Worm (Caenorhabditis elegans) whole organism, L3 larva: ENCODE data around the gene Y39B6A.25.
A peak's percentile ranks its signal among the peaks of the same experiment; 100 is the strongest.

Experiments used
- R02D3.7 ChIP-seq: fragments of 150-350 bp; optimal IDR thresholded peaks from 2 replicates; lab custom pipeline; 2014; ENCODE audit warnings: missing biosample characterization, missing genetic modification characterization
- ZK546.5 ChIP-seq: sonication (generic microtip); optimal IDR thresholded peaks from 2 replicates; lab custom pipeline; 2017; ENCODE audit warnings: missing biosample characterization, missing genetic modification characterization
- aly-2 ChIP-seq: fragments of 150-350 bp; optimal IDR thresholded peaks from 2 replicates; lab custom pipeline; 2014; ENCODE audit warnings: missing biosample characterization, missing genetic modification characterization
- ama-1 ChIP-seq: fragments of 150-350 bp; optimal IDR thresholded peaks from 2 replicates; lab custom pipeline; 2018
- ceh-16 ChIP-seq: sonication (generic microtip); optimal IDR thresholded peaks from 2 replicates; lab custom pipeline; 2017; ENCODE audit warnings: missing biosample characterization, missing genetic modification characterization
- ceh-28 ChIP-seq: fragments of 150-350 bp; optimal IDR thresholded peaks from 2 replicates; lab custom pipeline; 2014; ENCODE audit warnings: missing biosample characterization, missing genetic modification reagents, missing genetic modification characterization
- ceh-82 ChIP-seq: fragments of 150-350 bp; optimal IDR thresholded peaks from 2 replicates; lab custom pipeline; 2014; ENCODE audit warnings: missing biosample characterization, missing genetic modification characterization
- ceh-9 ChIP-seq: sonication (generic microtip); optimal IDR thresholded peaks from 2 replicates; lab custom pipeline; 2018; ENCODE audit warnings: missing biosample characterization, missing genetic modification characterization
- daf-12 ChIP-seq: fragments of 150-350 bp; optimal IDR thresholded peaks from 2 replicates; lab custom pipeline; 2014; ENCODE audit warnings: missing biosample characterization, missing genetic modification reagents, missing genetic modification characterization
- egl-27 ChIP-seq: sonication (generic microtip); optimal IDR thresholded peaks from 4 replicates; lab custom pipeline; 2017; ENCODE audit warnings: missing biosample characterization, missing genetic modification reagents, missing genetic modification characterization
- egl-5 ChIP-seq: fragments of 150-350 bp; optimal IDR thresholded peaks from 2 replicates; lab custom pipeline; 2017; ENCODE audit warnings: missing biosample characterization, missing genetic modification reagents, missing genetic modification characterization, inconsistent platforms
- elt-1 ChIP-seq: fragments of 150-350 bp; optimal IDR thresholded peaks from 2 replicates; lab custom pipeline; 2014; ENCODE audit warnings: missing biosample characterization, missing genetic modification characterization
- elt-2 ChIP-seq: sonication (generic microtip); optimal IDR thresholded peaks from 2 replicates; lab custom pipeline; 2016; ENCODE audit warnings: missing genetic modification reagents, mild to moderate bottlenecking, missing genetic modification characterization, missing compliant biosample characterization
- eor-1 ChIP-seq, 2 experiments: fragments of 150-350 bp; optimal IDR thresholded peaks; 2 replicates each; lab custom pipeline; 2014 to 2018; ENCODE audit warnings: missing biosample characterization in 2 of 2, missing genetic modification characterization in 2 of 2
- fkh-10 ChIP-seq: sonication (generic microtip); optimal IDR thresholded peaks from 2 replicates; lab custom pipeline; 2017; ENCODE audit warnings: missing biosample characterization, missing genetic modification reagents, missing genetic modification characterization
- fkh-2 ChIP-seq: fragments of 150-350 bp; optimal IDR thresholded peaks from 2 replicates; lab custom pipeline; 2014; ENCODE audit warnings: missing biosample characterization, missing genetic modification reagents, missing genetic modification characterization
- fos-1 ChIP-seq: fragments of 150-350 bp; optimal IDR thresholded peaks from 2 replicates; lab custom pipeline; 2014; ENCODE audit warnings: missing biosample characterization, missing genetic modification characterization
- hmg-11 ChIP-seq: sonication (generic microtip); optimal IDR thresholded peaks from 2 replicates; lab custom pipeline; 2016; ENCODE audit warnings: missing genetic modification characterization, missing compliant biosample characterization
- jun-1 ChIP-seq: fragments of 150-350 bp; optimal IDR thresholded peaks from 2 replicates; lab custom pipeline; 2014; ENCODE audit warnings: missing biosample characterization, missing genetic modification reagents, missing genetic modification characterization
- lin-15B ChIP-seq: fragments of 150-350 bp; optimal IDR thresholded peaks from 2 replicates; lab custom pipeline; 2014; ENCODE audit warnings: missing biosample characterization, missing genetic modification characterization
- lin-39 ChIP-seq: fragments of 150-350 bp; optimal IDR thresholded peaks from 2 replicates; lab custom pipeline; 2018; ENCODE audit warnings: missing biosample characterization, missing genetic modification reagents, missing genetic modification characterization
- lsy-12 ChIP-seq: sonication (generic microtip); optimal IDR thresholded peaks from 2 replicates; lab custom pipeline; 2016; ENCODE audit warnings: mild to moderate bottlenecking, missing genetic modification characterization, missing compliant biosample characterization
- mdl-1 ChIP-seq: fragments of 150-350 bp; optimal IDR thresholded peaks from 2 replicates; lab custom pipeline; 2014; ENCODE audit warnings: missing biosample characterization, missing genetic modification characterization
- mml-1 ChIP-seq: fragments of 150-350 bp; sonication (generic microtip); optimal IDR thresholded peaks from 3 replicates; lab custom pipeline; 2014; ENCODE audit warnings: missing biosample characterization, missing genetic modification characterization
- nfya-1 ChIP-seq: sonication (generic microtip); optimal IDR thresholded peaks from 2 replicates; lab custom pipeline; 2017; ENCODE audit warnings: missing genetic modification characterization, mild to moderate bottlenecking, missing compliant biosample characterization, antibody characterized with exemption, moderate library complexity; ENCODE audit not compliant: insufficient read depth
- nhr-11 ChIP-seq: fragments of 150-350 bp; optimal IDR thresholded peaks from 2 replicates; lab custom pipeline; 2014; ENCODE audit warnings: missing biosample characterization, missing genetic modification characterization
- nhr-12 ChIP-seq: fragments of 150-350 bp; optimal IDR thresholded peaks from 2 replicates; lab custom pipeline; 2014; ENCODE audit warnings: missing biosample characterization, missing genetic modification characterization
- nhr-25 ChIP-seq: sonication (generic microtip); optimal IDR thresholded peaks from 2 replicates; lab custom pipeline; 2017; ENCODE audit warnings: missing biosample characterization, missing genetic modification characterization
- nhr-28 ChIP-seq: fragments of 150-350 bp; optimal IDR thresholded peaks from 2 replicates; lab custom pipeline; 2014; ENCODE audit warnings: missing biosample characterization, missing genetic modification characterization
- nhr-43 ChIP-seq: sonication (generic microtip); optimal IDR thresholded peaks from 2 replicates; lab custom pipeline; 2016; ENCODE audit warnings: mild to moderate bottlenecking, missing genetic modification characterization, missing compliant biosample characterization; ENCODE audit not compliant: poor library complexity, severe bottlenecking
- nhr-67 ChIP-seq: fragments of 150-350 bp; optimal IDR thresholded peaks from 2 replicates; lab custom pipeline; 2014; ENCODE audit warnings: missing biosample characterization, missing genetic modification characterization
- nhr-76 ChIP-seq: fragments of 150-350 bp; sonication (generic microtip); optimal IDR thresholded peaks from 5 replicates; lab custom pipeline; 2014; ENCODE audit warnings: missing biosample characterization, missing genetic modification characterization
- nhr-77 ChIP-seq: fragments of 150-350 bp; optimal IDR thresholded peaks from 2 replicates; lab custom pipeline; 2014; ENCODE audit warnings: missing biosample characterization, missing genetic modification characterization
- pha-4 ChIP-seq: fragments of 150-350 bp; optimal IDR thresholded peaks from 2 replicates; lab custom pipeline; 2014; ENCODE audit warnings: missing biosample characterization, missing genetic modification reagents, missing genetic modification characterization
- pqm-1 ChIP-seq: fragments of 150-350 bp; optimal IDR thresholded peaks from 2 replicates; lab custom pipeline; 2017; ENCODE audit warnings: missing biosample characterization, missing genetic modification characterization, inconsistent platforms
- sea-2 ChIP-seq: fragments of 150-350 bp; sonication (generic microtip); optimal IDR thresholded peaks from 4 replicates; lab custom pipeline; 2014; ENCODE audit warnings: missing biosample characterization, missing genetic modification reagents, missing genetic modification characterization
- skn-1 ChIP-seq: fragments of 150-350 bp; optimal IDR thresholded peaks from 2 replicates; lab custom pipeline; 2014; ENCODE audit warnings: missing biosample characterization, missing genetic modification characterization
- snpc-4 ChIP-seq: fragments of 150-350 bp; optimal IDR thresholded peaks from 2 replicates; lab custom pipeline; 2014; ENCODE audit warnings: missing biosample characterization, missing genetic modification characterization
- unc-62 ChIP-seq: fragments of 150-350 bp; sonication (generic microtip); optimal IDR thresholded peaks from 4 replicates; lab custom pipeline; 2014; ENCODE audit warnings: missing biosample characterization, missing genetic modification reagents, missing genetic modification characterization
- ztf-11 ChIP-seq: fragments of 150-350 bp; optimal IDR thresholded peaks from 2 replicates; lab custom pipeline; 2014; ENCODE audit warnings: missing biosample characterization, missing genetic modification characterization
- ztf-4 ChIP-seq: fragments of 150-350 bp; optimal IDR thresholded peaks from 2 replicates; lab custom pipeline; 2014; ENCODE audit warnings: missing biosample characterization, missing genetic modification characterization

Gene Y39B6A.25

ce11 chrV:19026163-19026562 lies at the start of gene Y39B6A.25:
Gene Y39B6A.25 (plus strand): TSS chrV:19026463.
- no peak for TF ChIP-seq pha-4
- TF ChIP-seq pqm-1 (tag; lab: Kevin White, UChicago), result no peak
- no peak for TF ChIP-seq nhr-28 (tag; lab: Kevin White, UChicago)
- no peak for TF ChIP-seq skn-1
- no peak for TF ChIP-seq ceh-9 (tag; lab: Kevin White, UChicago)
- TF ChIP-seq nhr-12 (tag; lab: Kevin White, UChicago), result no peak
- no peak for TF ChIP-seq nfya-1 (tag; lab: Kevin White, UChicago)
- no peak for TF ChIP-seq fkh-2 (tag; lab: Kevin White, UChicago)
- TF ChIP-seq eor-1 (tag; optimal IDR thresholded peaks at IDR 0.05; lab: Kevin White, UChicago), result no peak
- TF ChIP-seq nhr-43 (tag; lab: Kevin White, UChicago), result no peak
- TF ChIP-seq egl-27 (tag; lab: Kevin White, UChicago), result no peak

DNA sequence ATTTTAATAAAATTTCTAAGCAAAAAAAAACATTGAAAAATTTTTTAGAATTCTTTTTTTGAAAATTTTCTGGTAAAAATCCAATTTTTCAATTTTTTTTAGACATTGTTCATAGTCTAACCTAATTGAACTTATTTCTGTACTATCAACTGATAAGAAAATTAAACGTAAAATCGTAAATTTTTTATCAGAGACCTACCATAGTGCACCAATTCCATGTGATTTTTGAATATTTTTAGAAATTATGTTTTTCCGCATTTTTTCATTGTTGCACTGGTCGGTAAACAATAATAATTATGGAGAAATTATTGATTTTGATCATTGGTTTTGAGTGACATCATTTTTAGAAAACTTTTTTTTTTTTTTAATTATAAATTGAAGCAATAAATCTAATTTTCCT lies 49.7 kb upstream of the Y39B6A.25 start:
- no peak for TF ChIP-seq egl-27 (tag; lab: Kevin White, UChicago)
- peak; percentile 10 for TF ChIP-seq pqm-1 (tag; lab: Kevin White, UChicago)
- peak; percentile 21 for TF ChIP-seq pha-4
- TF ChIP-seq elt-2 (tag; lab: Kevin White, UChicago), result peak; percentile 57
- TF ChIP-seq ceh-82 (tag; lab: Kevin White, UChicago), result no peak
- TF ChIP-seq nhr-28 (tag; lab: Kevin White, UChicago), result no peak

DNA sequence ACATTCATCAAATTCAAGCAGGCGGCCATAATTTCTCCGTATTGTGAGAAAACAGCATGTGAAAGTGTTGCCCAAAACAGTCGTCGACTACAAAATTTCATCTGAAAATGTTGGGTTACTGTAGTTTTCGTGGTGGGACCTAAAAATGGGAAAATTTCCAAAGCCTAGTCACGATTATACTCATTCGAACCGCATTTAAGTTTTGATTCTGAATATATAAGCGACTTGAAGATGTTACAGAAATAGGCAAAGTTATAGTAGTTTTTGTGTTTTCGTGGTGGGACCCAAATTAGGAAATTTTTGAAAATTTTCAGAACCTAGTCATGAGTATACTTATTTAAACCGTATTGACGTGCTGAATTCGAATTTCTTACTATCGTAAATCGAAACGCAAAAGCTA lies 48.4 kb upstream of the Y39B6A.25 start, which contains the start of gene Y39B6A.41:
Gene Y39B6A.41, minus strand, starts transcription at position 101 of the 400 bp plus-strand sequence.
- TF ChIP-seq eor-1 (tag; optimal IDR thresholded peaks at IDR 0.05; lab: Kevin White, UChicago), result no peak
- no peak for TF ChIP-seq unc-62 (GFP tag; lab: Kevin White, UChicago)
- no peak for TF ChIP-seq ceh-28 (tag; lab: Kevin White, UChicago)

- TF ChIP-seq pqm-1 (tag; lab: Kevin White, UChicago) (peak; percentile 24), nfya-1 (tag; lab: Kevin White, UChicago) (no peak), ZK546.5 (tag; lab: Kevin White, UChicago) (no peak), aly-2 (tag; lab: Kevin White, UChicago) (no peak), elt-2 (tag; lab: Kevin White, UChicago) (peak; percentile 75), skn-1 (no peak), nhr-11 (no peak), pha-4 (peak; percentile 35)
These were observed 48.0 kb upstream of the Y39B6A.25 start for ce11 chrV:18978301-18978700.

DNA sequence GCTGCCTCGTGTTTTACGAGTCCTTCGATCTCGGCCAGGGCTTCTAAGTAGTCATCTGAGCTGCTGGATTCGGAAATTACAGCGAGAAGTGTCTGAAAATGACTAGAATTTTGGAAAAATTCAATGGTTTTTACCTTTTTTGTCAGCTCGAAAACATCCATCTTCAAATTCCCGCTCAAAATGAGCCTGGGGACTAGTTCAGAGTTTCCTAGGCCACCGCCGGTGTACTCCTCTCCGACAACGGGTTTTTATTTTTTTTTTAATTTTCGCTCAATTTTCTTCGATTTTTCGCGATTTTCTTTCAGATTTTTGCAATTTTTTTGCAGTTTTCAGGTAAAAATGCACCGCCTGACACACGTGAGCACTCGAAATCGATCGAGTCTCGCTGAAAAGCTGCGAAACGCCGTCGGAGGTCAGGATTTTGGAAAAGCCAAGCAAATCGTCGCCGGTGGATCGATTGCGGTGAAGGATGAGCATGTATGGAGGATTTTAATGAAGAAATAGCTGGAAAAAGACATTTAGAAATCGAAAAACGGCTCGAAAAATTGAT lies 45.2 kb upstream of the Y39B6A.25 start, which contains the start of the genes mrps-35 and sws-1:
Gene mrps-35, plus strand, starts transcription at position 327 of the 550 bp plus-strand sequence.
Gene sws-1, minus strand, starts transcription at position 500 of the 550 bp plus-strand sequence.
- TF ChIP-seq ama-1 (lab: Kevin White, UChicago) (no peak), hmg-11 (tag; lab: Kevin White, UChicago) (peak; percentile 20), ztf-4 (tag; lab: Kevin White, UChicago) (no peak), nhr-43 (tag; lab: Kevin White, UChicago) (peak; percentile 74), fkh-2 (tag; lab: Kevin White, UChicago) (no peak), mml-1 (tag; lab: Kevin White, UChicago) (no peak), nhr-67 (tag; lab: Kevin White, UChicago) (no peak), mdl-1 (tag; lab: Kevin White, UChicago) (no peak), egl-27 (tag; lab: Kevin White, UChicago) (no peak), nhr-28 (tag; lab: Kevin White, UChicago) (no peak), elt-1 (tag; lab: Kevin White, UChicago) (no peak), nhr-11 (no peak), egl-5 (tag; lab: Kevin White, UChicago) (no peak), pqm-1 (tag; lab: Kevin White, UChicago) (no peak), pha-4 (peak; percentile 72), eor-1 (tag; optimal IDR thresholded peaks at IDR 0.05; lab: Kevin White, UChicago) (peak in 1 of 2 experiments; percentile 43), fkh-10 (no peak), daf-12 (tag; lab: Kevin White, UChicago) (no peak), ztf-11 (no peak), lin-15B (tag; lab: Kevin White, UChicago) (peak; percentile 58), snpc-4 (tag; lab: Kevin White, UChicago) (peak; percentile 31), ceh-9 (tag; lab: Kevin White, UChicago) (no peak), nhr-25 (tag; lab: Kevin White, UChicago) (no peak), unc-62 (GFP tag; lab: Kevin White, UChicago) (no peak), skn-1 (no peak), fos-1 (tag; lab: Kevin White, UChicago) (no peak), nhr-76 (tag; lab: Kevin White, UChicago) (no peak), sea-2 (GFP tag; lab: Kevin White, UChicago) (no peak), ceh-28 (tag; lab: Kevin White, UChicago) (no peak), nhr-77 (no peak), ceh-82 (tag; lab: Kevin White, UChicago) (no peak), lin-39 (tag; lab: Kevin White, UChicago) (peak; percentile 3), ceh-16 (tag; lab: Kevin White, UChicago) (no peak), R02D3.7 (tag; lab: Kevin White, UChicago) (no peak), nfya-1 (tag; lab: Kevin White, UChicago) (peak; percentile 63), jun-1 (tag; lab: Kevin White, UChicago) (no peak), lsy-12 (tag; lab: Kevin White, UChicago) (peak; percentile 69)
